Worm (Caenorhabditis elegans): Measurements from ENCODE around the gene K10G6.9.
A peak's percentile ranks its signal among the peaks of the same experiment; 100 is the strongest.

The K10G6.9 gene

DNA sequence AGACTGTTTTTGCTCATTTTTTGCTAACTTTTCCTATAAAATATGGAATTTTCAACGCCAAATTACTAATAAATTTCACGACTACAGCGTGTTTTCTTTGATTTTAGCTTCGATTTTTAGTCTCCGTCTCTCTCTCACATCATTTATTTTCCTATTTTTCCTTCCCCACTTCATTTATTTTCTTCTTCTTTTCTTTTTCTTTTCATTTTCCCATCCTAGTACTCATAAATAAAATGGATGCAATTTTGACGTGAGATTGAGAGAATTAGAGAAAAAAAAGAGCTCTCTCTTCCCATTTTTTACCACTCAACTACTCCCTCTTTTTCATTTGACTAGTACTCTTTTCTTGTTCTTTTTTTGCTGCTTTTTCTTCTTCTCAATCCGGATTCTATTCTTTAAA, 11.8 kb upstream of the K10G6.9 start:
- TF ChIP-seq hlh-13 (GFP tag; optimal IDR thresholded peaks at IDR 0.05) (no peak), dve-1 (tag; optimal IDR thresholded peaks at IDR 0.05) (no peak), ceh-14 (tag; optimal IDR thresholded peaks at IDR 0.05) (no peak), nhr-11 (tag; optimal IDR thresholded peaks at IDR 0.05) (no peak), ceh-24 (tag; optimal IDR thresholded peaks at IDR 0.05) (no peak), ref-2 (tag; optimal IDR thresholded peaks at IDR 0.05) (no peak), pat-9 (tag; optimal IDR thresholded peaks at IDR 0.05) (no peak), C08G9.2 (tag; optimal IDR thresholded peaks at IDR 0.05) (no peak), F13H6.1 (tag; optimal IDR thresholded peaks at IDR 0.05) (no peak), pros-1 (tag; optimal IDR thresholded peaks at IDR 0.05) (no peak), ceh-2 (tag; optimal IDR thresholded peaks at IDR 0.05) (no peak), nfya-1 (tag; optimal IDR thresholded peaks at IDR 0.05) (no peak), npax-4 (tag; optimal IDR thresholded peaks at IDR 0.05) (no peak), gmeb-2 (tag; optimal IDR thresholded peaks at IDR 0.05) (no peak)

- TF ChIP-seq ceh-31 (tag; optimal IDR thresholded peaks at IDR 0.05) = peak; percentile 17
- no peak for TF ChIP-seq sox-4 (tag; optimal IDR thresholded peaks at IDR 0.05)
Observed at ce11 chrII:3961256-3961655, 10.8 kb upstream of the K10G6.9 start.

- no peak for TF ChIP-seq fkh-10 (GFP tag; optimal IDR thresholded peaks at IDR 0.05)
- TF ChIP-seq hlh-8 (tag; optimal IDR thresholded peaks at IDR 0.05) = no peak
- TF ChIP-seq sdc-2 (tag; optimal IDR thresholded peaks at IDR 0.05) = peak; percentile 29
- no peak for TF ChIP-seq odd-2 (tag; optimal IDR thresholded peaks at IDR 0.05)
- no peak for TF ChIP-seq ceh-30 (tag; optimal IDR thresholded peaks at IDR 0.05)
- no peak for TF ChIP-seq ztf-16 (tag; optimal IDR thresholded peaks at IDR 0.05)
- TF ChIP-seq fkh-6 (tag; optimal IDR thresholded peaks at IDR 0.05) = no peak
- TF ChIP-seq che-1 (tag; optimal IDR thresholded peaks at IDR 0.05) = no peak
Observed at ce11 chrII:3964302-3964885, 7.7 kb upstream of the K10G6.9 start.

ce11 chrII:3965665-3966416, 6.2 kb upstream of the K10G6.9 start:
- TF ChIP-seq pros-1 (tag; optimal IDR thresholded peaks at IDR 0.05) = no peak
- TF ChIP-seq nfya-1 (tag; optimal IDR thresholded peaks at IDR 0.05) = peak; percentile 88

DNA sequence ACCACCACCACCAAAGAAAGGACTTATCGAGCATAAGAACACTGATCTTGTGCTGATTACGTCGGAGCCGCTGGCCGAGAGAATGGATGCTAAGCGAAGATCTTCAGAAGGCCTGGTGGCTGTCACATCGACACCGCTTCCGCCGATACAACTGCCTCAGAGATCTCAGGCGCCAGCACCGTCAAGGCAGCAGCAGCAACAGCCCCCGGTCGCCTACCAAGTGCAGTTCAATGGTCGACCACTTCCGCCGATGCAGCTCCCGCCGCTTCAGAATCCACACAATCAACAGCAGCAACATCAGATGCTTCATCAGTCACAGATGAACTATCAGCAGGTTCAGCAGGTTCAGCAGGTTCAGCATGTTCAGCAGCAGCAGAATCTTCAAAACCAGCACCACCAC, 5.0 kb upstream of the K10G6.9 start:
- TF ChIP-seq ceh-45 (GFP tag; IDR thresholded peaks at IDR 0.05) (no peak), odd-2 (tag; optimal IDR thresholded peaks at IDR 0.05) (no peak), pha-2 (tag; optimal IDR thresholded peaks at IDR 0.05) (no peak), lim-6 (tag; optimal IDR thresholded peaks at IDR 0.05) (no peak), hlh-13 (GFP tag; optimal IDR thresholded peaks at IDR 0.05) (no peak), pqm-1 (tag; optimal IDR thresholded peaks at IDR 0.05) (no peak), pros-1 (tag; optimal IDR thresholded peaks at IDR 0.05) (no peak), fkh-10 (GFP tag; optimal IDR thresholded peaks at IDR 0.05) (no peak), ceh-24 (tag; optimal IDR thresholded peaks at IDR 0.05) (no peak), sox-4 (tag; optimal IDR thresholded peaks at IDR 0.05) (no peak), K09A11.1 (tag; optimal IDR thresholded peaks at IDR 0.05; ENCODE audit: insufficient read depth) (no peak), T23F11.4 (GFP tag; optimal IDR thresholded peaks at IDR 0.05) (no peak), ama-1 (optimal IDR thresholded peaks at IDR 0.05) (no peak), nfya-1 (tag; optimal IDR thresholded peaks at IDR 0.05) (no peak), lin-11 (tag; optimal IDR thresholded peaks at IDR 0.05) (no peak), eyg-1 (tag; optimal IDR thresholded peaks at IDR 0.05) (no peak), zip-5 (tag; optimal IDR thresholded peaks at IDR 0.05) (no peak)
